Worm (Caenorhabditis elegans) whole organism, L4 larva: ENCODE measurements around the gene srh-212.

Source experiments
- ZK546.5 ChIP-seq, 2 experiments: sonication (generic microtip); optimal IDR thresholded peaks; 2 replicates each; lab custom pipeline; 2017; ENCODE audit warnings: missing biosample characterization in 2 of 2, missing genetic modification characterization in 2 of 2
- ama-1 ChIP-seq: fragments of 150-350 bp; optimal IDR thresholded peaks from 2 replicates; lab custom pipeline; 2014; ENCODE audit warnings: inconsistent platforms, mixed read lengths

DNA sequence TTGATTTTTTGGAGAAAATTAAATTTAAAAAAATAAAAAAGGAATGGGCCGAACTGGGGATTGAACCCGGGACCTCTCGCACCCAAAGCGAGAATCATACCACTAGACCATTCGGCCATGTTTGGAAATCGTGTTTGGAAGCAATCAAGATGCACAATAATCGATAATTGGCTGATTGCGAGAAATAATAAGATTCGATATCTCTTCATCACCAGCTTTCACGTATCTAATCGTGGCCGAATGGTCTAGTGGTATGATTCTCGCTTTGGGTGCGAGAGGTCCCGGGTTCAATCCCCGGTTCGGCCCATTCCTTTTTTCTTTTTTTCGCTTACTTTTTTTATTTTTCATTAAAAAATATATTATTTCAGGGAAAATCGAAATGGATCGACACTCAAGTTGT is 14.9 kb downstream of the srh-212 start:
- TF ChIP-seq ama-1 (lab: Kevin White, UChicago): no peak
- no peak for TF ChIP-seq ZK546.5 (tag; optimal IDR thresholded peaks at IDR 0.05; lab: Kevin White, UChicago)
